Worm (Caenorhabditis elegans) whole organism, L1 larva: ENCODE measurements around the gene F59B10.6.
A peak's percentile ranks its signal among the peaks of the same experiment; 100 is the strongest.

ENCODE experiments used
- C04F5.9 ChIP-seq: sonication (generic microtip); optimal IDR thresholded peaks from 2 replicates; lab custom pipeline; 2016; ENCODE audit warnings: missing genetic modification characterization, missing compliant biosample characterization
- C34B4.2 ChIP-seq: sonication (generic microtip); optimal IDR thresholded peaks from 2 replicates; lab custom pipeline; 2017; ENCODE audit warnings: mild to moderate bottlenecking, missing genetic modification characterization, missing compliant biosample characterization
- F16B12.6 ChIP-seq: fragments of 150-350 bp; optimal IDR thresholded peaks from 2 replicates; lab custom pipeline; 2014; ENCODE audit warnings: missing biosample characterization, missing genetic modification characterization
- Y116A8C.19 ChIP-seq: sonication (generic microtip); optimal IDR thresholded peaks from 2 replicates; lab custom pipeline; 2016; ENCODE audit warnings: missing compliant biosample characterization, missing genetic modification characterization, borderline replicate concordance
- alr-1 ChIP-seq: fragments of 200-800 bp; sonication (Bioruptor generic); optimal IDR thresholded peaks from 2 replicates; lab custom pipeline; 2018; ENCODE audit warnings: borderline replicate concordance, mild to moderate bottlenecking, missing genetic modification characterization, missing compliant biosample characterization
- ama-1 ChIP-seq: fragments of 150-350 bp; optimal IDR thresholded peaks from 2 replicates; lab custom pipeline; 2014
- ceh-8 ChIP-seq: fragments of 200-800 bp; sonication (Bioruptor generic); optimal IDR thresholded peaks from 2 replicates; lab custom pipeline; 2018; ENCODE audit warnings: mild to moderate bottlenecking, missing genetic modification characterization, moderate library complexity, missing compliant biosample characterization
- ceh-82 ChIP-seq, 3 experiments: fragments of 150-350 bp in 1 of 3; sonication (generic microtip) in 2 of 3; optimal IDR thresholded peaks; 2 replicates each; lab custom pipeline; 2014 to 2017; ENCODE audit warnings: missing biosample characterization in 3 of 3, missing genetic modification characterization in 3 of 3
- ceh-88 ChIP-seq: fragments of 200-800 bp; sonication (Bioruptor generic); IDR thresholded peaks from 2 replicates; pipeline ENCODE4 v1.3.6; 2022; ENCODE audit warnings: missing genetic modification characterization, missing compliant biosample characterization
- ceh-90 ChIP-seq: sonication (generic microtip); optimal IDR thresholded peaks from 2 replicates; lab custom pipeline; 2016; ENCODE audit warnings: missing genetic modification characterization, missing compliant biosample characterization
- dsc-1 ChIP-seq: sonication (generic microtip); optimal IDR thresholded peaks from 2 replicates; lab custom pipeline; 2016; ENCODE audit warnings: mild to moderate bottlenecking, missing genetic modification characterization, missing compliant biosample characterization
- efl-1 ChIP-seq, 4 experiments: fragments of 150-350 bp; optimal IDR thresholded peaks in 3 of 4; peaks in 1 of 4; 1 replicate in 1 of 4; 2 replicates in 3 of 4; lab custom pipeline; 2014; ENCODE audit warnings: missing biosample characterization in 2 of 4, missing genetic modification characterization in 2 of 4, missing genetic modification reagents in 2 of 4
- egl-27 ChIP-seq, 2 experiments: fragments of 150-350 bp in 1 of 2; sonication (generic microtip); optimal IDR thresholded peaks; 3 replicates each; lab custom pipeline; 2017 to 2018; ENCODE audit warnings: missing biosample characterization in 2 of 2, missing genetic modification characterization in 2 of 2, missing genetic modification reagents in 2 of 2
- ets-5 ChIP-seq: fragments of 200-800 bp; sonication (Bioruptor generic); IDR thresholded peaks from 2 replicates; pipeline ENCODE4 v1.3.6; 2022; ENCODE audit warnings: missing genetic modification characterization, missing compliant biosample characterization
- fkh-10 ChIP-seq: sonication (generic microtip); optimal IDR thresholded peaks from 2 replicates; lab custom pipeline; 2017; ENCODE audit warnings: missing biosample characterization, missing genetic modification reagents, missing genetic modification characterization
- fkh-4 ChIP-seq: sonication (generic microtip); optimal IDR thresholded peaks from 2 replicates; lab custom pipeline; 2016; ENCODE audit warnings: missing compliant biosample characterization, missing genetic modification characterization, borderline replicate concordance
- grh-1 ChIP-seq: fragments of 200-800 bp; sonication (Bioruptor generic); IDR thresholded peaks from 2 replicates; pipeline ENCODE4 v1.3.6; 2022; ENCODE audit warnings: missing genetic modification reagents, missing genetic modification characterization, missing compliant biosample characterization
- hlh-17 ChIP-seq: fragments of 200-800 bp; sonication (Bioruptor generic); optimal IDR thresholded peaks from 2 replicates; lab custom pipeline; 2018; ENCODE audit warnings: missing genetic modification characterization, mild to moderate bottlenecking, missing compliant biosample characterization, moderate library complexity, borderline replicate concordance
- hpl-2 ChIP-seq: fragments of 150-350 bp; optimal IDR thresholded peaks from 2 replicates; lab custom pipeline; 2014; ENCODE audit warnings: missing biosample characterization, missing genetic modification reagents, missing genetic modification characterization
- irx-1 ChIP-seq: sonication (generic microtip); optimal IDR thresholded peaks from 2 replicates; lab custom pipeline; 2016; ENCODE audit warnings: missing genetic modification characterization, missing compliant biosample characterization
- isw-1 ChIP-seq: fragments of 200-800 bp; sonication (Bioruptor generic); IDR thresholded peaks from 2 replicates; pipeline ENCODE4 v1.3.6; 2022; ENCODE audit warnings: missing genetic modification characterization, missing compliant biosample characterization
- lin-15B ChIP-seq: fragments of 150-350 bp; sonication (generic microtip); optimal IDR thresholded peaks from 3 replicates; lab custom pipeline; 2014; ENCODE audit warnings: missing biosample characterization, missing genetic modification characterization
- lin-35 ChIP-seq, 2 experiments: fragments of 150-350 bp; optimal IDR thresholded peaks; 2 replicates each; lab custom pipeline; 2014; ENCODE audit warnings: missing biosample characterization in 2 of 2, missing genetic modification characterization in 2 of 2, missing genetic modification reagents in 2 of 2
- lin-39 ChIP-seq: fragments of 150-350 bp; optimal IDR thresholded peaks from 2 replicates; lab custom pipeline; 2014; ENCODE audit warnings: missing biosample characterization, missing genetic modification reagents, missing genetic modification characterization
- lir-3 ChIP-seq: sonication (generic microtip); optimal IDR thresholded peaks from 2 replicates; lab custom pipeline; 2016; ENCODE audit warnings: mild to moderate bottlenecking, missing genetic modification characterization, moderate library complexity, missing compliant biosample characterization; ENCODE audit not compliant: poor library complexity
- mab-9 ChIP-seq: fragments of 200-800 bp; sonication (Bioruptor generic); IDR thresholded peaks from 2 replicates; pipeline ENCODE4 v1.3.6; 2022; ENCODE audit warnings: missing genetic modification reagents, missing genetic modification characterization, missing compliant biosample characterization
- mef-2 ChIP-seq: fragments of 150-350 bp; optimal IDR thresholded peaks from 2 replicates; lab custom pipeline; 2014; ENCODE audit warnings: missing biosample characterization, missing genetic modification characterization
- mep-1 ChIP-seq: fragments of 150-350 bp; optimal IDR thresholded peaks from 2 replicates; lab custom pipeline; 2014; ENCODE audit warnings: missing biosample characterization, missing genetic modification characterization
- nhr-11 ChIP-seq: fragments of 150-350 bp; optimal IDR thresholded peaks from 2 replicates; lab custom pipeline; 2014; ENCODE audit warnings: missing biosample characterization, missing genetic modification characterization
- nhr-12 ChIP-seq: sonication (generic microtip); optimal IDR thresholded peaks from 2 replicates; lab custom pipeline; 2017; ENCODE audit warnings: missing biosample characterization, missing genetic modification characterization
- nhr-19 ChIP-seq: fragments of 200-800 bp; sonication (Bioruptor generic); conservative IDR thresholded peaks from 2 replicates; pipeline ENCODE4 v1.3.6; 2022; ENCODE audit warnings: missing genetic modification characterization, missing compliant biosample characterization
- nhr-20 ChIP-seq: sonication (generic microtip); optimal IDR thresholded peaks from 2 replicates; lab custom pipeline; 2016; ENCODE audit warnings: mild to moderate bottlenecking, missing genetic modification characterization, missing compliant biosample characterization
- nhr-47 ChIP-seq: sonication (generic microtip); optimal IDR thresholded peaks from 2 replicates; lab custom pipeline; 2016; ENCODE audit warnings: mild to moderate bottlenecking, missing genetic modification characterization, moderate library complexity, missing compliant biosample characterization
- nhr-71 ChIP-seq: sonication (generic microtip); optimal IDR thresholded peaks from 2 replicates; lab custom pipeline; 2016; ENCODE audit warnings: mild to moderate bottlenecking, missing genetic modification characterization, moderate library complexity, missing compliant biosample characterization
- nhr-85 ChIP-seq: sonication (generic microtip); peaks from one replicate; lab custom pipeline; 2016; ENCODE audit warnings: missing genetic modification characterization, inconsistent platforms, missing compliant biosample characterization
- nhr-90 ChIP-seq: sonication (generic microtip); optimal IDR thresholded peaks from 2 replicates; lab custom pipeline; 2016; ENCODE audit warnings: mild to moderate bottlenecking, missing genetic modification characterization, missing compliant biosample characterization; ENCODE audit not compliant: poor library complexity
- pag-3 ChIP-seq: sonication (generic microtip); optimal IDR thresholded peaks from 2 replicates; lab custom pipeline; 2017; ENCODE audit warnings: missing genetic modification characterization, mild to moderate bottlenecking, missing compliant biosample characterization, antibody characterized with exemption, borderline replicate concordance; ENCODE audit not compliant: insufficient read depth
- pax-3 ChIP-seq: fragments of 200-800 bp; sonication (Bioruptor generic); optimal IDR thresholded peaks from 2 replicates; lab custom pipeline; 2018; ENCODE audit warnings: mild to moderate bottlenecking, missing genetic modification characterization, moderate library complexity, missing compliant biosample characterization
- pqm-1 ChIP-seq: sonication (generic microtip); optimal IDR thresholded peaks from 3 replicates; lab custom pipeline; 2017; ENCODE audit warnings: missing biosample characterization, missing genetic modification characterization
- rnt-1 ChIP-seq: sonication (generic microtip); optimal IDR thresholded peaks from 2 replicates; lab custom pipeline; 2016; ENCODE audit warnings: mild to moderate bottlenecking, missing genetic modification characterization, moderate library complexity, missing compliant biosample characterization
- snpc-4 ChIP-seq: fragments of 150-350 bp; optimal IDR thresholded peaks from 2 replicates; lab custom pipeline; 2014; ENCODE audit warnings: missing biosample characterization, missing genetic modification characterization
- snu-23 ChIP-seq: sonication (generic microtip); optimal IDR thresholded peaks from 2 replicates; lab custom pipeline; 2016; ENCODE audit warnings: missing genetic modification characterization, missing compliant biosample characterization
- sox-4 ChIP-seq: sonication (generic microtip); optimal IDR thresholded peaks from 2 replicates; lab custom pipeline; 2016; ENCODE audit warnings: missing genetic modification characterization, missing compliant biosample characterization
- sptf-1 ChIP-seq: fragments of 150-350 bp; optimal IDR thresholded peaks from 2 replicates; lab custom pipeline; 2014; ENCODE audit warnings: missing biosample characterization, missing genetic modification characterization
- sup-37 ChIP-seq: fragments of 200-800 bp; sonication (Bioruptor generic); optimal IDR thresholded peaks from 2 replicates; lab custom pipeline; 2018; ENCODE audit warnings: mild to moderate bottlenecking, missing genetic modification characterization, missing compliant biosample characterization
- unc-130 ChIP-seq: fragments of 150-350 bp; optimal IDR thresholded peaks from 2 replicates; lab custom pipeline; 2017; ENCODE audit warnings: missing biosample characterization, missing genetic modification characterization, inconsistent platforms
- unc-62 ChIP-seq: fragments of 150-350 bp; optimal IDR thresholded peaks from 2 replicates; lab custom pipeline; 2014; ENCODE audit warnings: missing biosample characterization, missing genetic modification reagents, missing genetic modification characterization
- unc-86 ChIP-seq: sonication (generic microtip); optimal IDR thresholded peaks from 2 replicates; lab custom pipeline; 2016; ENCODE audit warnings: missing genetic modification characterization, missing compliant biosample characterization
- unc-98 ChIP-seq: fragments of 200-800 bp; sonication (Bioruptor generic); IDR thresholded peaks from 2 replicates; pipeline ENCODE4 v1.3.6; 2022; ENCODE audit warnings: missing genetic modification characterization, missing compliant biosample characterization
- vab-15 ChIP-seq: sonication (generic microtip); optimal IDR thresholded peaks from 2 replicates; lab custom pipeline; 2017; ENCODE audit warnings: missing genotype, mild to moderate bottlenecking, missing genetic modification characterization, missing compliant biosample characterization
- zip-4 ChIP-seq: fragments of 200-800 bp; sonication (Bioruptor generic); optimal IDR thresholded peaks from 2 replicates; lab custom pipeline; 2018; ENCODE audit warnings: mild to moderate bottlenecking, missing genetic modification characterization, moderate library complexity, missing compliant biosample characterization

Gene F59B10.6

ce11 chrII:10563368-10563767 is 39.1 kb upstream of the F59B10.6 start, which contains the start of gene cdc-48.1 (continued):
- peak; percentile 100 for TF ChIP-seq nhr-20 (tag; lab: Kevin White, UChicago)
- TF ChIP-seq ceh-82 (tag; optimal IDR thresholded peaks at IDR 0.05; lab: Kevin White, UChicago) = peak; percentile 100
- peak; percentile 99 for TF ChIP-seq mab-9
- TF ChIP-seq nhr-90 (tag; lab: Kevin White, UChicago) = peak; percentile 100
- TF ChIP-seq pag-3 (tag; lab: Kevin White, UChicago) = peak; percentile 91
- no peak for TF ChIP-seq hlh-17 (GFP tag; lab: Kevin White, UChicago)
- TF ChIP-seq F16B12.6 (tag; lab: Kevin White, UChicago) = peak; percentile 81
- peak; percentile 99 for TF ChIP-seq sup-37 (GFP tag; lab: Kevin White, UChicago)
- TF ChIP-seq C04F5.9 (tag; lab: Kevin White, UChicago) = peak; percentile 98
- peak; percentile 100 for TF ChIP-seq unc-130
- peak; percentile 99 for TF ChIP-seq hpl-2
- peak; percentile 97; the same call in 1 of the 2 replicates for TF ChIP-seq ets-5 (GFP tag; lab: Robert Waterston, UW)
- peak; percentile 100 for TF ChIP-seq lin-39
- TF ChIP-seq zip-4 = peak; percentile 96
- peak; percentile 93 for TF ChIP-seq fkh-4 (tag; lab: Kevin White, UChicago)
- TF ChIP-seq ama-1 (lab: Kevin White, UChicago) = peak; percentile 98
- TF ChIP-seq C34B4.2 (tag; lab: Kevin White, UChicago) = peak; percentile 94
- TF ChIP-seq pqm-1 (tag; lab: Kevin White, UChicago) = peak; percentile 83
- TF ChIP-seq irx-1 (tag; lab: Kevin White, UChicago) = peak; percentile 99
- TF ChIP-seq isw-1 (GFP tag; lab: Robert Waterston, UW) = peak; percentile 100
- TF ChIP-seq mef-2 = peak; percentile 98
- TF ChIP-seq fkh-10 = peak; percentile 100
- TF ChIP-seq ceh-8 = peak; percentile 99
- peak; percentile 100 for TF ChIP-seq vab-15
- peak; percentile 100 for TF ChIP-seq nhr-19
- peak; percentile 100 for TF ChIP-seq dsc-1 (tag; lab: Kevin White, UChicago)
- TF ChIP-seq grh-1 (GFP tag; lab: Robert Waterston, UW) = peak; percentile 100
- peak; percentile 100 for TF ChIP-seq nhr-47 (tag; lab: Kevin White, UChicago)
- TF ChIP-seq Y116A8C.19 = peak; percentile 24
- TF ChIP-seq ceh-90 (tag; lab: Kevin White, UChicago) = peak; percentile 68
- TF ChIP-seq unc-86 (tag; lab: Kevin White, UChicago) = peak; percentile 100
- peak; percentile 95 for TF ChIP-seq unc-98 (GFP tag; lab: Robert Waterston, UW)
- TF ChIP-seq mep-1 (tag; lab: Kevin White, UChicago) = peak; percentile 100
- TF ChIP-seq rnt-1 (tag; lab: Kevin White, UChicago) = peak; percentile 100
- TF ChIP-seq sox-4 = peak; percentile 98
- TF ChIP-seq sptf-1 (tag; lab: Kevin White, UChicago) = no peak
- peak; percentile 100 for TF ChIP-seq snu-23
- TF ChIP-seq nhr-12 (tag; lab: Kevin White, UChicago) = peak; percentile 72
- TF ChIP-seq, all 84 proteins: peak for 80

DNA sequence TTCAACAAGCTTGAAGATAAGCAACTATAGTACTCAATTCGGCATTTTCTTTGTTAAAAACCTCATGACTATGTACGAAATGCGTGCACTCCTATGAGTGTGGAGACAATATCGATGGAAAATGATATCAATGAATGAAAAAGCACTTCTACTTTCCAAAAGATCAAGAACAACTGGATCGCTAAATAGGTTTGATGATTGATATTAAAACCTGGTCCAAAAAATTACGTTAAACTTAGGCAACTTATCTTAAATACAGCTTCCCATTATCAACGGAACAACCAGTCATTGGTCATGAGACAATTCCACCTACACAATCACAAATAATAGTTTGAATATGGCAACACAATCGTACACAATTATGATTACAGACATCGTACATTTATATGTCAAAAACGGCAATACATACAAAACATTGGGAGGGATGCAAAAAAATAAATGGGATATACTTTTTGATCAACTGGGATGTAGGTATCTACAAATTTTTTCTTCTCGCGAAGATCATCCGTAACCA is 35.5 kb upstream of the F59B10.6 start:
- TF ChIP-seq nhr-85 (tag; lab: Kevin White, UChicago) (peak; percentile 65), fkh-4 (tag; lab: Kevin White, UChicago) (no peak), efl-1 (optimal IDR thresholded peaks at IDR 0.05; lab: Kevin White, UChicago) (no peak), efl-1 (GFP tag; optimal IDR thresholded peaks at IDR 0.05 in 1 of 2; lab: Kevin White, UChicago) (peak in 1 of 2 experiments; percentile 83), lin-35 (GFP tag; optimal IDR thresholded peaks at IDR 0.05; lab: Kevin White, UChicago) (peak in 1 of 2 experiments; percentile 7), ceh-8 (no peak), snpc-4 (tag; lab: Kevin White, UChicago) (no peak), ama-1 (lab: Kevin White, UChicago) (peak; percentile 3), pax-3 (tag; lab: Kevin White, UChicago) (peak; percentile 35), zip-4 (no peak), ceh-88 (GFP tag; lab: Robert Waterston, UW) (no peak), alr-1 (no peak), nhr-71 (tag; lab: Kevin White, UChicago) (peak; percentile 15), unc-62 (GFP tag; lab: Kevin White, UChicago) (no peak), nhr-11 (tag; lab: Kevin White, UChicago) (no peak), lir-3 (tag; lab: Kevin White, UChicago) (peak; percentile 27), isw-1 (GFP tag; lab: Robert Waterston, UW) (no peak), lin-15B (tag; lab: Kevin White, UChicago) (no peak), unc-98 (GFP tag; lab: Robert Waterston, UW) (no peak), C04F5.9 (tag; lab: Kevin White, UChicago) (no peak), snu-23 (no peak), egl-27 (tag; optimal IDR thresholded peaks at IDR 0.05; lab: Kevin White, UChicago) (no peak)
